Worm (Caenorhabditis elegans): ENCODE results near the gene Y71H2B.5.

ce11 chrIII:2577982-2578381 is 29.8 kb upstream of the Y71H2B.5 start:
- TF ChIP-seq him-1 (tag; optimal IDR thresholded peaks at IDR 0.05) = no peak
- TF ChIP-seq W03F9.2 (tag; optimal IDR thresholded peaks at IDR 0.05) = no peak
